Worm (Caenorhabditis elegans): Measurements from ENCODE around the gene K07D4.9.

Gene K07D4.9

DNA sequence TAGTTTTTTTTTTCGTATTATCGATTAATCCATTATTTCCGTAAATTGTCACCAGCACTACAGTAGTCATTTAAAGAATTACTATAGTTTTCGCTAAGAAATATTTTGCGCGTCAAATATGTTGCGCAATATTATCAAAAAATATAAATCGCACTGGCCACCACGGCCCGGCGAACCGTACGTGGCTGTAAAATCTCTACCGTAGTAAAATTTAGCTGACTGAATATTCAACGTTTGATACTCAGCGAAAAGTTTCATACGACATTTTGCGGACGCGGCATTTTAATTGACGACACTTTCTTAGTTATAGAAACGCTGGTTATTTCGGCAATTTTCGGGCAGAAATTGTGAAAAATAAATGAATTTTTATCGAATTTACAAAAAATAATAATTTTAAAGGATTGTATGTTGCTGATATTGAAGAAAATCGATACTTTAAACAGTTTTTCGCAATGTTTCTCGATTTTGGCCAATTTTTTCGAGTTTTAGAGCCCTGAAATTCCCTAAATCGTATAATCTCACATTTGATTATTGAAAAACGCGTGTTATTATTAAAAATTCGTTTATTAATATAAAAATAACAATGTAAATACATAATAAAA, 19.6 kb downstream of the K07D4.9 start (continued):
- peak; percentile 89 for TF ChIP-seq lin-26 (GFP tag; IDR thresholded peaks at IDR 0.05)
- peak; percentile 98 for TF ChIP-seq ztf-6 (GFP tag; IDR thresholded peaks at IDR 0.05)
- peak; percentile 91 for TF ChIP-seq ceh-100 (GFP tag; IDR thresholded peaks at IDR 0.05)
- peak; percentile 94 for TF ChIP-seq B0019.2 (GFP tag; conservative IDR thresholded peaks at IDR 0.05)
- peak; percentile 100 for TF ChIP-seq hmg-1.2 (GFP tag; IDR thresholded peaks at IDR 0.05)
- peak; percentile 41 for TF ChIP-seq unc-130 (GFP tag; optimal IDR thresholded peaks at IDR 0.05)
- TF ChIP-seq ceh-27 (GFP tag; optimal IDR thresholded peaks at IDR 0.05) = peak; percentile 40
- TF ChIP-seq tlf-1 (GFP tag; optimal IDR thresholded peaks at IDR 0.05) = peak; percentile 82
- TF ChIP-seq sea-2 (GFP tag; IDR thresholded peaks at IDR 0.05) = peak; percentile 93
- peak; percentile 37 for TF ChIP-seq repo-1 (tag; optimal IDR thresholded peaks at IDR 0.05)
- peak; percentile 35 for TF ChIP-seq athp-1 (tag; optimal IDR thresholded peaks at IDR 0.05)
- peak; percentile 90 for TF ChIP-seq hsf-1 (GFP tag; IDR thresholded peaks at IDR 0.05)
- peak; percentile 99 for TF ChIP-seq nfyb-1 (GFP tag; IDR thresholded peaks at IDR 0.05)
- TF ChIP-seq Y53G8AR.9 (GFP tag; conservative IDR thresholded peaks at IDR 0.05) = peak; percentile 100
- peak; percentile 98 for TF ChIP-seq F37B4.10 (GFP tag; IDR thresholded peaks at IDR 0.05)
- peak; percentile 38 for TF ChIP-seq nhr-80 (tag; optimal IDR thresholded peaks at IDR 0.05)
- TF ChIP-seq Y67H2A.10 (GFP tag; conservative IDR thresholded peaks at IDR 0.05) = peak; percentile 92
- peak; percentile 87 for TF ChIP-seq attf-6 (GFP tag; IDR thresholded peaks at IDR 0.05)
- peak; percentile 96 for TF ChIP-seq madf-8 (GFP tag; conservative IDR thresholded peaks at IDR 0.05)
- TF ChIP-seq K11D2.4 (GFP tag; IDR thresholded peaks at IDR 0.05) = peak; percentile 99
- TF ChIP-seq somi-1 (GFP tag; optimal IDR thresholded peaks at IDR 0.05) = peak; percentile 50
- peak; percentile 92 for TF ChIP-seq D2030.7 (GFP tag; IDR thresholded peaks at IDR 0.05)
- TF ChIP-seq mcd-1 (GFP tag; IDR thresholded peaks at IDR 0.05) = peak; percentile 99
- TF ChIP-seq F22D6.2 (tag; optimal IDR thresholded peaks at IDR 0.05) = peak; percentile 46
- TF ChIP-seq egl-44 (GFP tag; IDR thresholded peaks at IDR 0.05) = peak; percentile 96
- peak; percentile 87; the same call in 1 of the 2 replicates for TF ChIP-seq Y79H2A.3 (GFP tag; conservative IDR thresholded peaks at IDR 0.05)
- TF ChIP-seq bed-2 (GFP tag; IDR thresholded peaks at IDR 0.05) = peak; percentile 98
- peak; percentile 94 for TF ChIP-seq ztf-25 (GFP tag; IDR thresholded peaks at IDR 0.05)
- TF ChIP-seq F39B2.1 (GFP tag; IDR thresholded peaks at IDR 0.05) = peak; percentile 87
- peak; percentile 95 for TF ChIP-seq F33H1.4 (GFP tag; IDR thresholded peaks at IDR 0.05)
- TF ChIP-seq attf-5 (GFP tag; optimal IDR thresholded peaks at IDR 0.05) = peak; percentile 66
- peak; percentile 96 for TF ChIP-seq Y95B8A.8 (GFP tag; IDR thresholded peaks at IDR 0.05)
- peak; percentile 98 for TF ChIP-seq Y56A3A.18 (GFP tag; IDR thresholded peaks at IDR 0.05)
- peak; percentile 96 for TF ChIP-seq cebp-2 (GFP tag; IDR thresholded peaks at IDR 0.05)
- TF ChIP-seq nfya-2 (GFP tag; IDR thresholded peaks at IDR 0.05) = peak; percentile 95
- peak; percentile 98 for TF ChIP-seq lir-1 (GFP tag; conservative IDR thresholded peaks at IDR 0.05)
- peak; percentile 56 for TF ChIP-seq ZK185.1 (tag; optimal IDR thresholded peaks at IDR 0.05; ENCODE audit: poor library complexity, severe bottlenecking)
- peak; percentile 89 for TF ChIP-seq attf-3 (GFP tag; conservative IDR thresholded peaks at IDR 0.05)
- peak; percentile 94 for TF ChIP-seq hmg-20 (GFP tag; IDR thresholded peaks at IDR 0.05)
- TF ChIP-seq pbrm-1 (GFP tag; IDR thresholded peaks at IDR 0.05) = peak; percentile 99
- TF ChIP-seq madf-6 (GFP tag; IDR thresholded peaks at IDR 0.05) = peak; percentile 98
- peak; percentile 96 for TF ChIP-seq bed-1 (GFP tag; IDR thresholded peaks at IDR 0.05)

All from whole organism, young adult.